Worm (Caenorhabditis elegans): ENCODE results near the gene F59D12.5.

ce11 chrX:15633964-15634363 lies 13.2 kb downstream of the F59D12.5 start:
- no peak for TF ChIP-seq lsy-2 (tag; optimal IDR thresholded peaks at IDR 0.05)
- no peak for TF ChIP-seq ztf-11 (tag; optimal IDR thresholded peaks at IDR 0.05)
- no peak for TF ChIP-seq snpc-4 (tag; optimal IDR thresholded peaks at IDR 0.05)
- TF ChIP-seq nhr-12 (tag; optimal IDR thresholded peaks at IDR 0.05), result no peak
- TF ChIP-seq unc-39 (tag; optimal IDR thresholded peaks at IDR 0.05), result no peak
- TF ChIP-seq nhr-237 (tag; optimal IDR thresholded peaks at IDR 0.05), result no peak
- no peak for TF ChIP-seq blmp-1 (tag; optimal IDR thresholded peaks at IDR 0.05)
- TF ChIP-seq unc-120 (tag; optimal IDR thresholded peaks at IDR 0.05; ENCODE audit: poor library complexity, severe bottlenecking), result no peak
- no peak for TF ChIP-seq mep-1 (tag; optimal IDR thresholded peaks at IDR 0.05)
- no peak for TF ChIP-seq elt-3 (tag; optimal IDR thresholded peaks at IDR 0.05)
- TF ChIP-seq nhr-76 (tag; optimal IDR thresholded peaks at IDR 0.05), result no peak
- no peak for TF ChIP-seq nhr-28 (tag; optimal IDR thresholded peaks at IDR 0.05)

Data from whole organism, mixed stage, embryonic.